Fruit fly (Drosophila melanogaster) whole organism, wandering third instar larva: ENCODE data around the gene CG17472.

ENCODE experiments used
- CG32264 ChIP-seq: fragments of 200-800 bp; sonication (Bioruptor generic); optimal IDR thresholded peaks from 2 replicates; lab custom pipeline; 2016; ENCODE audit warnings: missing biosample characterization, missing genetic modification characterization
- GATAd ChIP-seq: sonication (Bioruptor generic); optimal IDR thresholded peaks from 2 replicates; lab custom pipeline; 2016; ENCODE audit warnings: missing biosample characterization, missing genetic modification characterization
- HLH106 ChIP-seq: fragments of 200-800 bp; optimal IDR thresholded peaks from 3 replicates; lab custom pipeline; 2019; ENCODE audit warnings: missing biosample characterization, mild to moderate bottlenecking, missing genetic modification characterization, moderate library complexity
- Hnf4 ChIP-seq: fragments of 200-800 bp; sonication (Bioruptor generic); optimal IDR thresholded peaks from 2 replicates; lab custom pipeline; 2016; ENCODE audit warnings: missing biosample characterization, mild to moderate bottlenecking, missing genetic modification characterization
- Hr83 ChIP-seq: fragments of 200-300 bp; sonication (Bioruptor generic); optimal IDR thresholded peaks from 2 replicates; lab custom pipeline; 2016; ENCODE audit warnings: missing biosample characterization, mild to moderate bottlenecking, missing genetic modification characterization, moderate library complexity; ENCODE audit not compliant: poor library complexity, severe bottlenecking
- Jra ChIP-seq: sonication (Bioruptor generic); optimal IDR thresholded peaks from 2 replicates; lab custom pipeline; 2016; ENCODE audit warnings: missing biosample characterization, missing genetic modification characterization
- Sp1 ChIP-seq: fragments of 200-800 bp; sonication (Bioruptor generic); optimal IDR thresholded peaks from 3 replicates; lab custom pipeline; 2019; ENCODE audit warnings: missing biosample characterization, mild to moderate bottlenecking, missing genetic modification characterization, moderate library complexity
- br ChIP-seq: fragments of 200-800 bp; sonication (Bioruptor generic); optimal IDR thresholded peaks from 2 replicates; lab custom pipeline; 2016; ENCODE audit warnings: missing biosample characterization, missing genetic modification characterization
- ey ChIP-seq: fragments of 200-800 bp; sonication (Bioruptor generic); optimal IDR thresholded peaks from 2 replicates; lab custom pipeline; 2016; ENCODE audit warnings: missing biosample characterization, missing genetic modification characterization
- foxo ChIP-seq, 2 experiments: fragments of 200-800 bp; sonication (Bioruptor generic); optimal IDR thresholded peaks; 2 replicates in 1 of 2; 3 replicates in 1 of 2; lab custom pipeline; 2016 to 2017; ENCODE audit warnings: missing biosample characterization in 2 of 2, missing genetic modification characterization in 2 of 2
- h ChIP-seq: fragments of 200-800 bp; sonication (Bioruptor generic); optimal IDR thresholded peaks from 3 replicates; lab custom pipeline; 2016; ENCODE audit warnings: missing biosample characterization, mild to moderate bottlenecking, missing genetic modification characterization
- psq ChIP-seq: fragments of 200-800 bp; sonication (Bioruptor generic); optimal IDR thresholded peaks from 3 replicates; lab custom pipeline; 2017; ENCODE audit warnings: missing biosample characterization, mild to moderate bottlenecking, missing genetic modification characterization, moderate library complexity
- rgr ChIP-seq: fragments of 200-800 bp; sonication (Bioruptor generic); optimal IDR thresholded peaks from 3 replicates; lab custom pipeline; 2016; ENCODE audit warnings: missing biosample characterization, mild to moderate bottlenecking, missing genetic modification characterization
- sage ChIP-seq: fragments of 200-800 bp; sonication (Bioruptor generic); optimal IDR thresholded peaks from 2 replicates; lab custom pipeline; 2016; ENCODE audit warnings: missing biosample characterization, mild to moderate bottlenecking, missing genetic modification characterization
- sv ChIP-seq: fragments of 200-800 bp; sonication (Bioruptor generic); optimal IDR thresholded peaks from 3 replicates; lab custom pipeline; 2016; ENCODE audit warnings: missing biosample characterization, missing genetic modification characterization

The CG17472 gene

DNA sequence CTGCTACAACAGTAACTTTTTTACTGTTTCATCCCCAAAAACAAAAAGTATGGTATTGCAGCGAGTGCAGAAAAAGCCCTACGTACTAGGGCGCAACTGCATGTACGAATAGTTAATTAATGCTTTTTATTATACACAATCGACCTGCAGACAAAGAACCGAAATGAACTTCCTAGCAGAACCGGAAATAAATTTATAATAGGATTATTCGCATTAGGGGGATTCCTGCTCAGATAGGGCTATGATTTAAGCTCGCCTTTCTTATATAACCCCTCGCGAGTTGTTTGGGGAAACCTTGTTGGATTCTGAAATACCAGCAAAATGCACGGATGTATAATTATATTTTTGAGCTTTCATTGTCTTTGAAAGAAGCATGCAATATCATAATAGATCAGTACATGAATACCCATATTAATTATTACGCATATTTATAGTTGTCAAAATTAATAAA, 47.4 kb downstream of the CG17472 start, which contains the start of gene Cen:
TSS of gene Cen (minus strand) at position 199 of the 451 bp plus-strand sequence.
- peak; percentile 57 for TF ChIP-seq Hnf4 (GFP tag; lab: Kevin White, UChicago)
- TF ChIP-seq sage (GFP tag; lab: Kevin White, UChicago): peak; percentile 43
- peak; percentile 57 for TF ChIP-seq ey (GFP tag; lab: Kevin White, UChicago)
- TF ChIP-seq CG32264 (GFP tag; lab: Kevin White, UChicago): no peak
- peak; percentile 50 for TF ChIP-seq HLH106 (tag; lab: Kevin White, UChicago)
- peak; percentile 28 for TF ChIP-seq GATAd (GFP tag; lab: Kevin White, UChicago)
- peak; percentile 5 for TF ChIP-seq Hr83 (GFP tag; lab: Kevin White, UChicago)
- TF ChIP-seq h (GFP tag; lab: Kevin White, UChicago): no peak
- peak; percentile 55 for TF ChIP-seq rgr (GFP tag; lab: Kevin White, UChicago)
- peak in 1 of 2 experiments; percentile 65 for TF ChIP-seq foxo (GFP tag; optimal IDR thresholded peaks at IDR 0.05; lab: Kevin White, UChicago)
- TF ChIP-seq Jra: peak; percentile 13
- no peak for TF ChIP-seq sv
- no peak for TF ChIP-seq br (GFP tag; lab: Kevin White, UChicago)
- TF ChIP-seq psq (GFP tag; lab: Kevin White, UChicago): peak; percentile 51

DNA sequence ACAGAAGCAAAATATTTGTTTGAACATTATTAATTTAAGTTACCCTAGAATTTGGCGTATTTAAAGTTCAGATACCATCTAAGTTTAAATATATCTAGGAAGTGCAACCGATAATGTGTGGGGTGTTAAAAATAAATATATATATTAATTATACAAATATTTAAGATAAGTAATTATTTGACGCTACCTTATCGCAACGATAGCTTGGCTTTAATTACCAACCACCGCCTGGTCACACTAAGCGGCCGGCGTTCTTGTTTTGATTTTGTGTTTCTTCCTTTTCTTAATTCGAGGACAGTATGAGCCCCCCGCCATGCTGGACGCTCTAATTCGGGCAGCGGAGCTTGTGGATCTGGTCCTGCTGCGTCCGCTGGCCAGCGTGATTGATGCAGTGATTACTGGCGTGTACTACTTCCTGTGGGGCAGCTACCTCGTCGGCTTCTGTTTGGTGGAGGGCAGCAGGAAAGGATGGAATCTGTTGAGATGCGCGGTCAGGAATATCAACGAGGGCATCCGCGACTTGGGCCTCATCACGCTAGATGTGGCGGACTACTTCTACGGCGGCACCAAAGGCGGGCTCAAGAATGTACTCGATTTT, 47.9 kb downstream of the CG17472 start, which contains the start of gene CG2617:
TSS of gene CG2617 (plus strand) at position 233 of the 598 bp plus-strand sequence.
- TF ChIP-seq Sp1 (no peak), psq (GFP tag; lab: Kevin White, UChicago) (peak; percentile 26)
- TF ChIP-seq, all 38 proteins: peak for 1
